Worm (Caenorhabditis elegans): ENCODE results near the gene cnnm-3.
A peak's percentile ranks its signal among the peaks of the same experiment; 100 is the strongest.

Gene cnnm-3

DNA sequence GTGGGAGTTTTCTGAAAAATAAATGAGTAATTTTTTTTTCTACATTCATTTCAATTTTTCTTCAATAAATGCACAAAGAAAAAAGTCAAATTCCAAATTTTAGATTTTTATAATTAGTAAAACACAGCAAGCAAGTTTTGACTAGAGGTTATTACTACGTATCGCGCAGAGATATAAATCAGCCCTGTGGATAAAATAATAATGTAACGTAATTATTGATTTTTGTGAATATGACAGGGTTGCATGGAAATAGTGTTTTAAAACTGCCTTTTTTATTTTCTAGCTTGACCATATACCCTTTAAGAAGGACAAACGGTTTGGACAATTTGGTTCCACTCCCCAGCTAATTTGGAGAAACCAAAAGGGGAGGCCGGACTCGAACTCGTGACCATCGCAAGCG lies 49.3 kb downstream of the cnnm-3 start:
- TF ChIP-seq ceh-48 (tag; optimal IDR thresholded peaks at IDR 0.05) = no peak
- peak; percentile 14 for TF ChIP-seq hlh-30 (tag; optimal IDR thresholded peaks at IDR 0.05; ENCODE audit: insufficient read depth)

- no peak for TF ChIP-seq npax-4 (tag; optimal IDR thresholded peaks at IDR 0.05)
Measured at ce11 chrX:2990145-2990544, 55.5 kb downstream of the cnnm-3 start.

All from whole organism, late embryonic.